Fruit fly (Drosophila melanogaster): ENCODE measurements around the gene CG43332.

dm6 chr2L:14212686-14213085 lies 49.7 kb upstream of the CG43332 start:
- TF ChIP-seq CG8478 (optimal IDR thresholded peaks at IDR 0.05): no peak
- no peak for TF ChIP-seq psq (optimal IDR thresholded peaks at IDR 0.05)
- no peak for TF ChIP-seq usp (GFP tag; optimal IDR thresholded peaks at IDR 0.05)
- TF ChIP-seq Dll (optimal IDR thresholded peaks at IDR 0.05): no peak

Measured in whole organism.